Worm (Caenorhabditis elegans) whole organism, L4 larva: Measurements from ENCODE around the gene srh-239.
A peak's percentile ranks its signal among the peaks of the same experiment; 100 is the strongest.

Source experiments
- F10B5.3 ChIP-seq: sonication (generic microtip); optimal IDR thresholded peaks from 2 replicates; lab custom pipeline; 2016; ENCODE audit warnings: mild to moderate bottlenecking, missing genetic modification characterization, missing compliant biosample characterization
- F37D6.2 ChIP-seq: sonication (generic microtip); optimal IDR thresholded peaks from 2 replicates; lab custom pipeline; 2016; ENCODE audit warnings: mild to moderate bottlenecking, missing genetic modification characterization, missing compliant biosample characterization
- R02D3.7 ChIP-seq: fragments of 150-350 bp; sonication (generic microtip); optimal IDR thresholded peaks from 3 replicates; lab custom pipeline; 2014; ENCODE audit warnings: missing biosample characterization, missing genetic modification characterization
- T20F7.1 ChIP-seq: fragments of 200-800 bp; sonication (Bioruptor generic); optimal IDR thresholded peaks from 2 replicates; lab custom pipeline; 2018; ENCODE audit warnings: mild to moderate bottlenecking, missing genetic modification characterization, missing compliant biosample characterization
- Y105C5A.15 ChIP-seq: fragments of 200-800 bp; sonication (Bioruptor generic); IDR thresholded peaks from 2 replicates; pipeline ENCODE4 v1.3.6; 2022; ENCODE audit warnings: missing genetic modification characterization, missing compliant biosample characterization
- ZK337.2 ChIP-seq: fragments of 200-800 bp; sonication (Bioruptor generic); IDR thresholded peaks from 2 replicates; pipeline ENCODE4 v1.3.6; 2022; ENCODE audit warnings: missing genetic modification reagents, missing genetic modification characterization, missing compliant biosample characterization
- aha-1 ChIP-seq: fragments of 150-350 bp; peaks from one replicate; lab custom pipeline; 2014; ENCODE audit warnings: missing biosample characterization, missing genetic modification characterization
- aly-2 ChIP-seq: sonication (generic microtip); optimal IDR thresholded peaks from 2 replicates; lab custom pipeline; 2018; ENCODE audit warnings: missing biosample characterization, missing genetic modification characterization
- ama-1 ChIP-seq: fragments of 150-350 bp; optimal IDR thresholded peaks from 2 replicates; lab custom pipeline; 2014; ENCODE audit warnings: inconsistent platforms, mixed read lengths
- attf-4 ChIP-seq: sonication (generic microtip); optimal IDR thresholded peaks from 3 replicates; lab custom pipeline; 2017; ENCODE audit warnings: missing biosample characterization, missing genetic modification characterization
- ceh-28 ChIP-seq: fragments of 150-350 bp; optimal IDR thresholded peaks from 2 replicates; lab custom pipeline; 2014; ENCODE audit warnings: missing biosample characterization, missing genetic modification reagents, missing genetic modification characterization
- ceh-82 ChIP-seq: sonication (generic microtip); optimal IDR thresholded peaks from 2 replicates; lab custom pipeline; 2017; ENCODE audit warnings: missing biosample characterization, missing genetic modification characterization
- cey-2 ChIP-seq: sonication (generic microtip); optimal IDR thresholded peaks from 3 replicates; lab custom pipeline; 2017; ENCODE audit warnings: missing genetic modification characterization, mild to moderate bottlenecking, missing compliant biosample characterization, antibody characterized with exemption, borderline replicate concordance; ENCODE audit not compliant: insufficient read depth
- daf-16 ChIP-seq, 3 experiments: sonication (generic microtip); optimal IDR thresholded peaks; 2 replicates each; lab custom pipeline; 2016 to 2017; ENCODE audit warnings: missing genetic modification characterization in 3 of 3, missing genetic modification reagents in 3 of 3, mild to moderate bottlenecking in 2 of 3, missing compliant biosample characterization in 2 of 3, missing biosample characterization in 1 of 3, moderate library complexity in 1 of 3
- duxl-1 ChIP-seq: sonication (generic microtip); optimal IDR thresholded peaks from 2 replicates; lab custom pipeline; 2016; ENCODE audit warnings: mild to moderate bottlenecking, missing genetic modification characterization, moderate library complexity, missing compliant biosample characterization; ENCODE audit not compliant: poor library complexity
- dve-1 ChIP-seq: sonication (generic microtip); optimal IDR thresholded peaks from 2 replicates; lab custom pipeline; 2017; ENCODE audit warnings: antibody characterized with exemption, mild to moderate bottlenecking, missing genetic modification characterization, missing compliant biosample characterization; ENCODE audit not compliant: insufficient read depth
- egl-27 ChIP-seq: sonication (generic microtip); optimal IDR thresholded peaks from 3 replicates; lab custom pipeline; 2017; ENCODE audit warnings: missing biosample characterization, missing genetic modification reagents, missing genetic modification characterization
- fos-1 ChIP-seq: fragments of 150-350 bp; optimal IDR thresholded peaks from 2 replicates; lab custom pipeline; 2014; ENCODE audit warnings: missing biosample characterization, missing genetic modification characterization
- gei-8 ChIP-seq: fragments of 200-800 bp; sonication (Bioruptor generic); optimal IDR thresholded peaks from 2 replicates; lab custom pipeline; 2018; ENCODE audit warnings: mild to moderate bottlenecking, missing genetic modification characterization, missing compliant biosample characterization
- hif-1 ChIP-seq, 2 experiments: sonication (generic microtip); optimal IDR thresholded peaks; 2 replicates each; lab custom pipeline; 2016 to 2017; ENCODE audit warnings: missing compliant biosample characterization in 2 of 2, missing genetic modification characterization in 2 of 2, missing genetic modification reagents in 2 of 2, missing genotype in 2 of 2, mild to moderate bottlenecking in 1 of 2
- hmg-1.1 ChIP-seq: fragments of 200-800 bp; sonication (Bioruptor generic); IDR thresholded peaks from 2 replicates; pipeline ENCODE4 v1.3.6; 2022; ENCODE audit warnings: missing genetic modification reagents, missing genetic modification characterization, missing compliant biosample characterization
- jun-1 ChIP-seq: fragments of 150-350 bp; optimal IDR thresholded peaks from 2 replicates; lab custom pipeline; 2014; ENCODE audit warnings: missing biosample characterization, missing genetic modification reagents, missing genetic modification characterization
- lin-1 ChIP-seq: fragments of 200-800 bp; sonication (Bioruptor generic); IDR thresholded peaks from 2 replicates; pipeline ENCODE4 v1.3.6; 2022; ENCODE audit warnings: missing genetic modification reagents, missing genetic modification characterization, missing compliant biosample characterization
- madf-5 ChIP-seq, 2 experiments: fragments of 200-800 bp; sonication (Bioruptor generic); IDR thresholded peaks; 2 replicates each; pipeline ENCODE4 v1.3.6; 2022; ENCODE audit warnings: missing compliant biosample characterization in 2 of 2, missing genetic modification characterization in 2 of 2
- nhr-10 ChIP-seq: fragments of 150-350 bp; optimal IDR thresholded peaks from 2 replicates; lab custom pipeline; 2014; ENCODE audit warnings: missing biosample characterization, missing genetic modification characterization
- nhr-28 ChIP-seq: fragments of 150-350 bp; optimal IDR thresholded peaks from 2 replicates; lab custom pipeline; 2014; ENCODE audit warnings: missing biosample characterization, missing genetic modification characterization
- nhr-41 ChIP-seq: fragments of 200-800 bp; sonication (Bioruptor generic); IDR thresholded peaks from 2 replicates; pipeline ENCODE4 v1.3.6; 2022; ENCODE audit warnings: missing genetic modification reagents, missing genetic modification characterization, missing compliant biosample characterization
- nhr-42 ChIP-seq: fragments of 200-800 bp; sonication (Bioruptor generic); IDR thresholded peaks from 2 replicates; pipeline ENCODE4 v1.3.6; 2022; ENCODE audit warnings: missing genetic modification characterization, missing compliant biosample characterization
- nhr-48 ChIP-seq: sonication (generic microtip); optimal IDR thresholded peaks from 2 replicates; lab custom pipeline; 2016; ENCODE audit warnings: mild to moderate bottlenecking, missing genetic modification characterization, missing compliant biosample characterization
- nhr-6 ChIP-seq: fragments of 150-350 bp; optimal IDR thresholded peaks from 2 replicates; lab custom pipeline; 2014; ENCODE audit warnings: missing biosample characterization, missing genetic modification characterization
- nhr-76 ChIP-seq: fragments of 150-350 bp; optimal IDR thresholded peaks from 2 replicates; lab custom pipeline; 2014; ENCODE audit warnings: missing biosample characterization, missing genetic modification characterization
- pha-4 ChIP-seq, 2 experiments: fragments of 150-350 bp in 1 of 2; fragments of 200-800 bp in 1 of 2; sonication (Bioruptor generic) in 1 of 2; IDR thresholded peaks in 1 of 2; optimal IDR thresholded peaks in 1 of 2; 2 replicates each; pipeline versions ENCODE4 v1.3.6 to Lab custom; 2014 to 2022; ENCODE audit warnings: missing genetic modification characterization in 2 of 2, missing genetic modification reagents in 2 of 2, missing biosample characterization in 1 of 2, missing compliant biosample characterization in 1 of 2
- pqm-1 ChIP-seq: sonication (generic microtip); optimal IDR thresholded peaks from 2 replicates; lab custom pipeline; 2017; ENCODE audit warnings: missing biosample characterization, missing genetic modification characterization
- sdz-12 ChIP-seq: fragments of 200-800 bp; sonication (Bioruptor generic); optimal IDR thresholded peaks from 2 replicates; lab custom pipeline; 2018; ENCODE audit warnings: mild to moderate bottlenecking, missing genetic modification characterization, missing compliant biosample characterization
- set-16 ChIP-seq: fragments of 200-800 bp; sonication (Bioruptor generic); IDR thresholded peaks from 2 replicates; pipeline ENCODE4 v1.3.6; 2022; ENCODE audit warnings: missing genetic modification reagents, missing genetic modification characterization, missing compliant biosample characterization
- skn-1 ChIP-seq: fragments of 150-350 bp; optimal IDR thresholded peaks from 2 replicates; lab custom pipeline; 2014; ENCODE audit warnings: missing biosample characterization, missing genetic modification characterization
- unc-62 ChIP-seq, 3 experiments: fragments of 150-350 bp in 1 of 3; sonication (generic microtip); optimal IDR thresholded peaks in 2 of 3; peaks in 1 of 3; 1 replicate in 1 of 3; 2 replicates in 2 of 3; lab custom pipeline; 2014 to 2017; ENCODE audit warnings: missing biosample characterization in 3 of 3, missing genetic modification characterization in 3 of 3, missing genetic modification reagents in 3 of 3, missing genotype in 1 of 3
- zag-1 ChIP-seq: fragments of 150-350 bp; optimal IDR thresholded peaks from 2 replicates; lab custom pipeline; 2014; ENCODE audit warnings: missing biosample characterization, missing genetic modification characterization
- zfp-2 ChIP-seq: sonication (generic microtip); optimal IDR thresholded peaks from 2 replicates; lab custom pipeline; 2016; ENCODE audit warnings: mild to moderate bottlenecking, missing genetic modification characterization, missing compliant biosample characterization
- zip-11 ChIP-seq: fragments of 200-800 bp; sonication (Bioruptor generic); IDR thresholded peaks from 2 replicates; pipeline ENCODE4 v1.3.6; 2022; ENCODE audit warnings: missing genetic modification characterization, missing compliant biosample characterization

The srh-239 gene

DNA sequence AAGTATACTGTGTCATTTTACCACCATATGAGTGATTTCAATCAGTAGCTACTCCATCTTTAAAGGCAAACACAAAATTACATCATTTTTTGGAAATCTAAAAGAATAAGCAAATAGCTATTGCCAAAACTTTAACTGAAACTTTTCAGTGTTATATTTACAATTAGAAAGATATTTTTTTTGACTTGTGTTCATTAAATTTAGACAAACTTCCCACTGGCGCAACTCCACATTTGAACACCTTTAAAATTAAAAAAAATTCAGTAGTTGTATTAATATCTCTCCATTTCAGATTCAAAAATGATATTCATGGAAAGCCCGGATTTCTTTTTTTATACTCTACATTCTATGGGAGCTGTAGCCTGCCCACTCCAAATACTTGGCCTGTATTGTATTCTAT is 31.7 kb upstream of the srh-239 start, which contains the start of gene srh-264:
srh-264 (plus strand) TSS at position 301 of the 400 bp plus-strand sequence.
- TF ChIP-seq aly-2 (tag; lab: Kevin White, UChicago), result no peak
- TF ChIP-seq ZK337.2 (GFP tag; lab: Robert Waterston, UW), result no peak
- no peak for TF ChIP-seq nhr-6 (tag; lab: Kevin White, UChicago)
- TF ChIP-seq nhr-42 (GFP tag; lab: Robert Waterston, UW), result no peak
- TF ChIP-seq duxl-1 (tag; lab: Kevin White, UChicago), result no peak
- no peak for TF ChIP-seq T20F7.1
- no peak for TF ChIP-seq nhr-48 (tag; lab: Kevin White, UChicago)
- no peak for TF ChIP-seq ceh-28 (tag; lab: Kevin White, UChicago)
- TF ChIP-seq zag-1 (tag; lab: Kevin White, UChicago), result no peak
- TF ChIP-seq jun-1 (tag; lab: Kevin White, UChicago), result no peak
- TF ChIP-seq hmg-1.1, result no peak
- no peak for TF ChIP-seq gei-8 (GFP tag; lab: Kevin White, UChicago)

DNA sequence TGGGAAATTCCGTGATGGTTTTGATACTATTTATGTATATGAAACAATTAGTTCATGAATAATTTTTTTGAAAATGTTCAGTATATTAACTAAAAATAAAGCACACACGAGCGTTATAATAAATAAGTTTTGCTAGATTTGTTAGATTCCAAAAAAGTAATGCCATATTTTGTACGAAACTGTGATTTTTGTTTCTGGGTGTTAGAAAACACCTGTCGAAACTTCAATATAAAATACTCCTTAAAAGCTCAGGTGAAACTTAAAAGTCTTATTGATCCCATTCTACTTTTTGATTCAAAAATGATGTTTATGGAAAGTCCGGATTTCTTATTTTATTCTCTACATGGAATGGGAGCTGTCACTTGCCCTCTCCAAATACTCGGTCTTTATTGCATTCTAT is 29.6 kb upstream of the srh-239 start, which contains the start of gene srh-265:
srh-265 (plus strand) TSS at position 301 of the 400 bp plus-strand sequence.
- TF ChIP-seq cey-2 (no peak), pha-4 (GFP tag; IDR thresholded peaks at IDR 0.05; lab: Robert Waterston, UW) (no peak), pha-4 (tag; optimal IDR thresholded peaks at IDR 0.05; lab: Kevin White, UChicago) (no peak), nhr-76 (tag; lab: Kevin White, UChicago) (no peak), aha-1 (tag; lab: Kevin White, UChicago) (no peak), nhr-41 (no peak), madf-5 (GFP tag; IDR thresholded peaks at IDR 0.05; lab: Robert Waterston, UW) (no peak), F37D6.2 (tag; lab: Kevin White, UChicago) (no peak)

DNA sequence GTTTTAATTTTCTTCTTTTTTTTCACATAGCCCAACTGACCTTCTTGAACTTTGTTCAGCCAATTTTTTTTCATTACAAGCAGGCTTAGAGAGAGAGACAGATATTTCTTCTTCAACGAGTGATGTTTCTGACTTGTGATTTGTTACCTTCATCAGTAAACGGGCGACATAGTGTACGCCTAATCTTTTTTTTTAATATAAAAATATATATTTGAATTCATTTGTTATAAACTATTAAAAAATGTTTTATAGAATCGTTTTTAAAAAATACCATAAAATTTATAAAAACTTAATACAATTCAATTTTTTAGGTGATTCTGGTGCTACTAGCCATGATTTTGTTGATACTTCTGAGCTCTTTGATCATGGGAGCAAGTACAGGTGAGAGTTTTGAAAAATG is 27.7 kb upstream of the srh-239 start, which contains the start of gene T06E6.10:
T06E6.10 (plus strand) TSS at position 301 of the 400 bp plus-strand sequence.
- TF ChIP-seq dve-1 (tag; lab: Kevin White, UChicago) (no peak), set-16 (GFP tag; lab: Robert Waterston, UW) (no peak), nhr-42 (GFP tag; lab: Robert Waterston, UW) (no peak), egl-27 (tag; lab: Kevin White, UChicago) (no peak), F37D6.2 (tag; lab: Kevin White, UChicago) (no peak), zfp-2 (tag; lab: Kevin White, UChicago) (no peak), jun-1 (tag; lab: Kevin White, UChicago) (no peak), ceh-82 (tag; lab: Kevin White, UChicago) (no peak)

DNA sequence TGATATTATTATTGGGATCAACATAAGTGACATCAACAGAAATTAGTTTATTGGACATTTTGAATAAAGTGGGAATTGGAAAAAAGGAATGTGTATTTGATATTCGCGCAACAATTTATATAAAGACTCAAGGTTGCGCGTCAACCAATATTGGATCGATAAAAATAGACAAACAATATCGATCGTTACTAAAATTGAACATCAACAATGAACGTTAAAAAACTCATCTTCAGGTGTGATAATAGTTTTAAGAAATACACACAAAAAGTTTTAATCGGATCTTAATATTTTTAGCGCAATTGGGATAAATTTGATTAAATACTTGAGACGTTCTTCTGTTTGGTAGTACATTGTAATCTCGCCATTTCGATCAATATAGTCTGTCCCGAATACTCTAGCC is 21.9 kb upstream of the srh-239 start, which contains the start of gene fbxa-104:
fbxa-104 (minus strand) TSS at position 83 of the 400 bp plus-strand sequence.
- TF ChIP-seq Y105C5A.15 (GFP tag; lab: Robert Waterston, UW) (no peak), unc-62 (GFP tag; optimal IDR thresholded peaks at IDR 0.05 in 1 of 2; lab: Kevin White, UChicago) (peak in 1 of 2 experiments; percentile 96), unc-62 (tag; optimal IDR thresholded peaks at IDR 0.05; lab: Kevin White, UChicago) (no peak), attf-4 (no peak)

DNA sequence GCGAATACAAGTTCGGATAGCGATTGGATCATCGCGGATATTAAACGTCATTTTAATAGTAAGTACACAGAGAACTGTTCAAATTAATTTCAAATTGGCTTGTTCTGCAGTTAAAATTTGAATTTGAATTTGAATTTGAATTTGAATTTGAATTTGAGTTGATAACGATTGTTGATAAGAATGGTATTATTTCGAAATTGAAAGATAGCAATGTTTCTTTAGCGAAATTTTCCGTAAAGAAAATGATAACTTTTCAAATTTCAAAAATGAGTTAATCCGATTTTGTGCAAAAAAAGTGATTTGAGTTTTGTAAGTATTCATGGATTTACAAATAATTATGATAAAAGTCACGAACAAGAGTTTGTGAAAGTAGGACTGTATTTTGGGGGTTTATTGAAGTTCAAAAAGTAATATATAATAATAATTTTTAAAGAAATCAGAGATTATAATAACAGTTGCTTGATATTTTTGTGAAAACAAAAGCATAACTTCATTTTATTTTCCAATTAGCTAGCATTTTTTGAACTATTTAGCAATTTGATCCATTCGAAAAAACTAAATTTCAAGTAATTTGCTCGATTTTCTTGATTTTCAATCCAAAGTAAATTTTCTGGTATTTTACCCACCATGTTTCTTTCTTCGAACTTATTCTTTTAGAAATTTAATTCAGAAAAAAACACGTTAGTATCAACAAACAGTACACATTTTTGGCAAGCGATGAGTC is 20.0 kb upstream of the srh-239 start, which contains the start of gene Y36E3A.2:
Y36E3A.2 (plus strand) TSS at position 674 of the 724 bp plus-strand sequence.
- no peak for TF ChIP-seq ama-1 (lab: Kevin White, UChicago)
- no peak for TF ChIP-seq lin-1 (GFP tag; lab: Robert Waterston, UW)
- no peak for TF ChIP-seq hif-1 (tag; optimal IDR thresholded peaks at IDR 0.05; lab: Kevin White, UChicago)
- TF ChIP-seq duxl-1 (tag; lab: Kevin White, UChicago), result no peak
- no peak for TF ChIP-seq fos-1
- no peak for TF ChIP-seq R02D3.7 (tag; lab: Kevin White, UChicago)
- TF ChIP-seq skn-1 (tag; lab: Kevin White, UChicago), result no peak
- no peak for TF ChIP-seq F10B5.3
- TF ChIP-seq attf-4, result no peak
- peak; percentile 32 for TF ChIP-seq dve-1 (tag; lab: Kevin White, UChicago)
- TF ChIP-seq daf-16 (GFP tag; optimal IDR thresholded peaks at IDR 0.05; lab: Kevin White, UChicago), result no peak
- peak; percentile 30 for TF ChIP-seq daf-16 (tag; optimal IDR thresholded peaks at IDR 0.05; lab: Kevin White, UChicago)
- TF ChIP-seq sdz-12 (GFP tag; lab: Kevin White, UChicago), result no peak
- no peak for TF ChIP-seq ceh-82 (tag; lab: Kevin White, UChicago)
- no peak for TF ChIP-seq nhr-41
- TF ChIP-seq zip-11 (GFP tag; lab: Robert Waterston, UW), result no peak
- peak; percentile 6 for TF ChIP-seq nhr-28 (tag; lab: Kevin White, UChicago)
- no peak for TF ChIP-seq nhr-42 (GFP tag; lab: Robert Waterston, UW)
- no peak for TF ChIP-seq ZK337.2 (GFP tag; lab: Robert Waterston, UW)
- TF ChIP-seq nhr-10 (tag; lab: Kevin White, UChicago), result no peak
- TF ChIP-seq pqm-1 (tag; lab: Kevin White, UChicago), result peak; percentile 65
